Fruit fly (Drosophila melanogaster) whole organism, embryonic: ENCODE measurements around the gene CG31347.

Experiments
- B-H2 ChIP-seq: fragments of 200-800 bp; sonication (Bioruptor generic); optimal IDR thresholded peaks from 2 replicates; lab custom pipeline; 2018; ENCODE audit warnings: missing biosample characterization, mild to moderate bottlenecking, missing genetic modification characterization
- BtbVII ChIP-seq: fragments of 200-800 bp; sonication (Bioruptor generic); optimal IDR thresholded peaks from 3 replicates; lab custom pipeline; 2017; ENCODE audit warnings: missing biosample characterization, mild to moderate bottlenecking, missing genetic modification characterization
- CG10147 ChIP-seq: fragments of 200-800 bp; sonication (Bioruptor generic); optimal IDR thresholded peaks from 2 replicates; lab custom pipeline; 2019; ENCODE audit warnings: missing biosample characterization, mild to moderate bottlenecking, missing genetic modification characterization, moderate library complexity
- CG10267 ChIP-seq: fragments of 200-800 bp; sonication (Bioruptor generic); optimal IDR thresholded peaks from 2 replicates; lab custom pipeline; 2018; ENCODE audit warnings: missing biosample characterization, mild to moderate bottlenecking, missing genetic modification characterization, moderate library complexity
- CG10543 ChIP-seq: fragments of 200-800 bp; sonication (Bioruptor generic); optimal IDR thresholded peaks from 3 replicates; lab custom pipeline; 2017; ENCODE audit warnings: missing biosample characterization, mild to moderate bottlenecking, missing genetic modification characterization, moderate library complexity
- CG10654 ChIP-seq: fragments of 200-800 bp; sonication (Bioruptor generic); optimal IDR thresholded peaks from 2 replicates; lab custom pipeline; 2016; ENCODE audit warnings: missing biosample characterization, missing genetic modification characterization
- CG11504 ChIP-seq: fragments of 200-800 bp; sonication (Bioruptor generic); optimal IDR thresholded peaks from 3 replicates; lab custom pipeline; 2019; ENCODE audit warnings: missing biosample characterization, mild to moderate bottlenecking, missing genetic modification characterization, moderate library complexity
- CG11696 ChIP-seq: fragments of 200-800 bp; sonication (Bioruptor generic); IDR thresholded peaks from 2 replicates; pipeline ENCODE4 v1.3.6; 2022; ENCODE audit warnings: missing biosample characterization, missing genetic modification characterization
- CG18262 ChIP-seq: fragments of 200-800 bp; optimal IDR thresholded peaks from 3 replicates; lab custom pipeline; 2019; ENCODE audit warnings: missing biosample characterization, mild to moderate bottlenecking, missing genetic modification characterization, moderate library complexity
- CG2712 ChIP-seq: fragments of 200-800 bp; optimal IDR thresholded peaks from 3 replicates; lab custom pipeline; 2019; ENCODE audit warnings: missing biosample characterization, mild to moderate bottlenecking, missing genetic modification characterization, moderate library complexity
- CG30403 ChIP-seq: fragments of 200-800 bp; sonication (Bioruptor generic); optimal IDR thresholded peaks from 3 replicates; lab custom pipeline; 2016; ENCODE audit warnings: missing biosample characterization, missing genetic modification characterization
- CG32532 ChIP-seq: fragments of 200-800 bp; sonication (Bioruptor generic); IDR thresholded peaks from 2 replicates; pipeline ENCODE4 v1.3.6; 2022; ENCODE audit warnings: missing biosample characterization, missing genetic modification characterization
- CG32772 ChIP-seq: fragments of 200-800 bp; sonication (Bioruptor generic); IDR thresholded peaks from 2 replicates; pipeline ENCODE4 v1.3.6; 2022; ENCODE audit warnings: missing biosample characterization, missing genetic modification characterization
- CG3281 ChIP-seq: fragments of 200-800 bp; sonication (Bioruptor generic); optimal IDR thresholded peaks from 3 replicates; lab custom pipeline; 2017; ENCODE audit warnings: missing biosample characterization, mild to moderate bottlenecking, missing genetic modification characterization
- CG34376 ChIP-seq: fragments of 200-800 bp; sonication (Bioruptor generic); optimal IDR thresholded peaks from 2 replicates; lab custom pipeline; 2018; ENCODE audit warnings: missing biosample characterization, mild to moderate bottlenecking, missing genetic modification characterization
- CG3726 ChIP-seq: fragments of 200-800 bp; sonication (Bioruptor generic); IDR thresholded peaks from 3 replicates; pipeline ENCODE4, ENCODE4 v1.3.6; 2022; ENCODE audit warnings: missing biosample characterization, missing genetic modification characterization
- CG3995 ChIP-seq: fragments of 200-800 bp; sonication (Bioruptor generic); optimal IDR thresholded peaks from 3 replicates; lab custom pipeline; 2016; ENCODE audit warnings: missing biosample characterization, missing genetic modification characterization
- CG6683 ChIP-seq: fragments of 200-800 bp; sonication (Bioruptor generic); optimal IDR thresholded peaks from 2 replicates; lab custom pipeline; 2017; ENCODE audit warnings: missing biosample characterization, mild to moderate bottlenecking, missing genetic modification characterization, missing genetic modification reagents
- CG6813 ChIP-seq: fragments of 200-800 bp; sonication (Bioruptor generic); optimal IDR thresholded peaks from 2 replicates; lab custom pipeline; 2017; ENCODE audit warnings: missing biosample characterization, missing genetic modification characterization, mild to moderate bottlenecking, moderate library complexity, missing genetic modification reagents
- CG7987 ChIP-seq: fragments of 200-800 bp; sonication (Bioruptor generic); optimal IDR thresholded peaks from 2 replicates; lab custom pipeline; 2018; ENCODE audit warnings: missing biosample characterization, mild to moderate bottlenecking, missing genetic modification characterization, moderate library complexity
- CG8478 ChIP-seq: fragments of >200 bp; optimal IDR thresholded peaks from 2 replicates; lab custom pipeline; 2018
- D19A ChIP-seq: fragments of 200-800 bp; optimal IDR thresholded peaks from 3 replicates; lab custom pipeline; 2019; ENCODE audit warnings: missing biosample characterization, mild to moderate bottlenecking, missing genetic modification characterization, moderate library complexity
- Drgx ChIP-seq: fragments of 200-800 bp; sonication (Bioruptor generic); IDR thresholded peaks from 2 replicates; pipeline ENCODE4 v1.3.6; 2022; ENCODE audit warnings: missing biosample characterization, missing genetic modification characterization
- Fer3 ChIP-seq: fragments of 200-800 bp; sonication (Bioruptor generic); optimal IDR thresholded peaks from 2 replicates; lab custom pipeline; 2018; ENCODE audit warnings: missing biosample characterization, mild to moderate bottlenecking, missing genetic modification characterization, moderate library complexity
- GATAe ChIP-seq: fragments of 200-800 bp; sonication (Bioruptor generic); conservative IDR thresholded peaks from 2 replicates; pipeline ENCODE4 v1.3.6; 2022; ENCODE audit warnings: missing biosample characterization, missing genetic modification characterization
- H2.0 ChIP-seq: fragments of 200-800 bp; sonication (Bioruptor generic); IDR thresholded peaks from 2 replicates; pipeline ENCODE4 v1.3.6; 2022; ENCODE audit warnings: missing biosample characterization, missing genetic modification characterization
- HmgZ ChIP-seq: fragments of 200-800 bp; sonication (Bioruptor generic); optimal IDR thresholded peaks from 2 replicates; lab custom pipeline; 2018; ENCODE audit warnings: missing biosample characterization, mild to moderate bottlenecking, missing genetic modification characterization
- Hmr ChIP-seq: fragments of 200-800 bp; sonication (Bioruptor generic); optimal IDR thresholded peaks from 3 replicates; lab custom pipeline; 2017; ENCODE audit warnings: mild to moderate bottlenecking, missing biosample characterization, missing genetic modification reagents, missing genetic modification characterization
- Med ChIP-seq: fragments of 200-800 bp; sonication (Bioruptor generic); peaks from one replicate; lab custom pipeline; 2016; ENCODE audit warnings: missing biosample characterization, missing genetic modification characterization, mild to moderate bottlenecking, inconsistent platforms, moderate library complexity
- PHDP ChIP-seq: fragments of 200-800 bp; sonication (Bioruptor generic); optimal IDR thresholded peaks from 3 replicates; lab custom pipeline; 2018; ENCODE audit warnings: missing biosample characterization, mild to moderate bottlenecking, missing genetic modification characterization, moderate library complexity
- az2 ChIP-seq: fragments of 200-800 bp; sonication (Bioruptor generic); optimal IDR thresholded peaks from 3 replicates; lab custom pipeline; 2016; ENCODE audit warnings: missing biosample characterization, missing genetic modification characterization
- bab2 ChIP-seq: fragments of 200-800 bp; sonication (Bioruptor generic); optimal IDR thresholded peaks from 2 replicates; lab custom pipeline; 2016; ENCODE audit warnings: missing biosample characterization, missing genetic modification characterization
- chif ChIP-seq, 2 experiments: fragments of 200-800 bp; sonication (Bioruptor generic); optimal IDR thresholded peaks; 3 replicates each; lab custom pipeline; 2016; ENCODE audit warnings: missing biosample characterization in 2 of 2, missing genetic modification characterization in 2 of 2
- crp ChIP-seq, 2 experiments: fragments of 200-800 bp; sonication (Bioruptor generic); optimal IDR thresholded peaks; 2 replicates in 1 of 2; 3 replicates in 1 of 2; lab custom pipeline; 2017; ENCODE audit warnings: missing biosample characterization in 2 of 2, missing genetic modification characterization in 2 of 2, mild to moderate bottlenecking in 1 of 2, moderate library complexity in 1 of 2
- cwo ChIP-seq: fragments of 200-800 bp; sonication (Bioruptor generic); optimal IDR thresholded peaks from 3 replicates; lab custom pipeline; 2017; ENCODE audit warnings: missing biosample characterization, missing genetic modification characterization, mild to moderate bottlenecking, moderate library complexity, missing genetic modification reagents
- dati ChIP-seq: fragments of 200-800 bp; sonication (Bioruptor generic); IDR thresholded peaks from 2 replicates; pipeline ENCODE4 v1.3.6; 2022; ENCODE audit warnings: missing biosample characterization, missing genetic modification characterization
- dmrt11E ChIP-seq: fragments of 200-800 bp; sonication (Bioruptor generic); optimal IDR thresholded peaks from 3 replicates; lab custom pipeline; 2018; ENCODE audit warnings: missing biosample characterization, mild to moderate bottlenecking, missing genetic modification characterization, moderate library complexity
- exex ChIP-seq: fragments of 200-800 bp; sonication (Bioruptor generic); optimal IDR thresholded peaks from 4 replicates; lab custom pipeline; 2018; ENCODE audit warnings: missing biosample characterization, mild to moderate bottlenecking, missing genetic modification characterization, moderate library complexity
- lov ChIP-seq, 2 experiments: fragments of 200-800 bp in 1 of 2; fragments of >200 bp in 1 of 2; sonication (Bioruptor generic) in 1 of 2; IDR thresholded peaks in 1 of 2; optimal IDR thresholded peaks in 1 of 2; 2 replicates in 1 of 2; 3 replicates in 1 of 2; pipeline versions ENCODE4 v1.3.6 to Lab custom; 2017 to 2022; ENCODE audit warnings: missing biosample characterization in 1 of 2, missing genetic modification characterization in 1 of 2
- ro ChIP-seq: fragments of 200-800 bp; sonication (Bioruptor generic); IDR thresholded peaks from 2 replicates; pipeline ENCODE4 v1.3.6; 2022; ENCODE audit warnings: missing biosample characterization, missing genetic modification characterization
- sd ChIP-seq: fragments of 200-800 bp; sonication (Bioruptor generic); optimal IDR thresholded peaks from 3 replicates; lab custom pipeline; 2018; ENCODE audit warnings: missing biosample characterization, mild to moderate bottlenecking, missing genetic modification characterization, moderate library complexity
- sens ChIP-seq: fragments of 200-800 bp; sonication (Bioruptor generic); peaks from one replicate; lab custom pipeline; 2016; ENCODE audit warnings: missing biosample characterization, missing genetic modification characterization
- sug ChIP-seq: fragments of 200-800 bp; optimal IDR thresholded peaks from 2 replicates; lab custom pipeline; 2019; ENCODE audit warnings: missing biosample characterization, mild to moderate bottlenecking, missing genetic modification characterization, moderate library complexity
- vfl ChIP-seq: fragments of 200-800 bp; sonication (Bioruptor generic); optimal IDR thresholded peaks from 2 replicates; lab custom pipeline; 2016; ENCODE audit warnings: missing biosample characterization, missing genetic modification characterization
- wdn ChIP-seq: fragments of 200-800 bp; sonication (Bioruptor generic); IDR thresholded peaks from 2 replicates; pipeline ENCODE4 v1.3.6; 2022; ENCODE audit warnings: missing biosample characterization, missing genetic modification characterization
- yki ChIP-seq: fragments of >200 bp; optimal IDR thresholded peaks from 3 replicates; lab custom pipeline; 2018
- zf30C ChIP-seq: fragments of 200-800 bp; sonication (Bioruptor generic); optimal IDR thresholded peaks from 3 replicates; lab custom pipeline; 2018; ENCODE audit warnings: missing biosample characterization, mild to moderate bottlenecking, missing genetic modification characterization

The CG31347 gene

DNA sequence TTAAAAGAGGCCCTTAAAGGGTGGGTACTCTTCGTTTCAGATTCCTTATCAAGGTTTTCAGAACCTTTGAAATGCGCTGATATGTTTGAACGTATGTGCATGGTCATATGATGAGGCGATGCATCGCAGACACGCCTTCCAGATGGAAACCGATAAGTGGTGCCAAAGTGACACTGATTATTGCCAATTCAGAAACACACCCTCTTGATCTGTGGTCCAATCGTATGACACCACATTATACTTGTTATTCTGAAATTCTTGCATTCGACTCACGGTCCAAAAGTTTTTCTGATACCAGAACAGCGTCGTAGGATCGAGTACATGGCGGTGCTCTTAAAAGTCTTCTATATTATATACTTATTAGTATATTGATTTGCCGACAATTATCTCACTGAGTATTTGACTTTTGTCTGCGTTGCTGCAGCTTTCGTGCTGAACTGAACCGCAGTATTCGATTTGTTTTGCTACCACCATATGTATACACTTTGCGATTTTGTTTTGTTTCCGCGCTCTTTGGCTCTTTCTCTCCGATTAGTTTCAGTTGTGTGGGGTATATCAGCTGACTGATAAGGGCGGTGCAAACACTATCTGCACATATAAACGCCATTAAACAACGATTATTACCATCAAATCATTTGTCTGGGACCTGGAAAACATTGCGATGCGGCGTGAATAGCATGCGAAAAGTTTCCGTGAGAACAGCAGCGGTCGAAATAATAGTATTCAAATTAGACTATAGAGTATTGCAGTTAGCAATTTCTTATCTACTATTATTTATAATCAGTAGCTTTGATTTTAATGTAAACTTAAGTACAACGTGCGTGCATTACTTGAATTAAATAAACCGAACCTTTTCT lies 28.2 kb upstream of the CG31347 start (continued):
- peak in 1 of 2 experiments; percentile 0 for TF ChIP-seq crp (GFP tag; optimal IDR thresholded peaks at IDR 0.05; lab: Kevin White, UChicago)
- no peak for TF ChIP-seq bab2 (GFP tag; lab: Kevin White, UChicago)
- TF ChIP-seq Hmr (GFP tag; lab: Kevin White, UChicago) = peak; percentile 10
- TF ChIP-seq Fer3 (tag; lab: Kevin White, UChicago) = peak; percentile 6
- TF ChIP-seq H2.0 (GFP tag; lab: Robert Waterston, UW) = no peak
- TF ChIP-seq dati (GFP tag; lab: Robert Waterston, UW) = no peak
- TF ChIP-seq D19A = peak; percentile 5
- no peak for TF ChIP-seq CG3995 (GFP tag; lab: Kevin White, UChicago)
- 0 out of 2 replicates have a peak, but pooled peaks have one; percentile 5 for TF ChIP-seq Drgx (GFP tag; lab: Robert Waterston, UW)
- peak; percentile 23 for TF ChIP-seq CG3281
- TF ChIP-seq CG30403 (GFP tag; lab: Kevin White, UChicago) = peak; percentile 1
- peak; percentile 15 for TF ChIP-seq HmgZ
- peak; percentile 98 for TF ChIP-seq exex
- TF ChIP-seq BtbVII (GFP tag; lab: Kevin White, UChicago) = peak; percentile 8
- no peak for TF ChIP-seq yki
- TF ChIP-seq sug (tag; lab: Kevin White, UChicago) = peak; percentile 80
- peak; percentile 50 for TF ChIP-seq CG7987
- TF ChIP-seq sens = peak; percentile 3
- TF ChIP-seq CG6683 (GFP tag; lab: Kevin White, UChicago) = no peak
- no peak for TF ChIP-seq az2 (GFP tag; lab: Kevin White, UChicago)
- TF ChIP-seq zf30C (GFP tag; lab: Kevin White, UChicago) = no peak
- TF ChIP-seq Med (GFP tag; lab: Kevin White, UChicago) = peak; percentile 62
- TF ChIP-seq CG32772 (GFP tag; lab: Robert Waterston, UW) = no peak
- peak; percentile 22 for TF ChIP-seq cwo (GFP tag; lab: Kevin White, UChicago)
- TF ChIP-seq GATAe (GFP tag; lab: Robert Waterston, UW) = 0 out of 2 replicates have a peak, but pooled peaks have one; percentile 41
- no peak for TF ChIP-seq ro (GFP tag; lab: Robert Waterston, UW)
- no peak for TF ChIP-seq CG10654 (GFP tag; lab: Kevin White, UChicago)
- 0 out of 2 replicates have a peak, but pooled peaks have one; percentile 11 for TF ChIP-seq CG11696
- no peak for TF ChIP-seq vfl
- TF ChIP-seq chif (GFP tag; optimal IDR thresholded peaks at IDR 0.05; lab: Kevin White, UChicago) = no peak
- no peak for TF ChIP-seq dmrt11E (tag; lab: Kevin White, UChicago)
- peak; percentile 6 for TF ChIP-seq PHDP
- TF ChIP-seq CG32532 (GFP tag; lab: Robert Waterston, UW) = 0 out of 2 replicates have a peak, but pooled peaks have one; percentile 24
- TF ChIP-seq, all 482 proteins: peak for 29

dm6 chr3R:12719627-12720343 lies 27.4 kb upstream of the CG31347 start:
- TF ChIP-seq lov (optimal IDR thresholded peaks at IDR 0.05; lab: Kevin White, UChicago) = no peak
- 0 out of 3 replicates have a peak, but pooled peaks have one; percentile 17 for TF ChIP-seq lov (GFP tag; IDR thresholded peaks at IDR 0.05; lab: Robert Waterston, UW)
- no peak for TF ChIP-seq wdn
- TF ChIP-seq CG8478 (lab: Kevin White, UChicago) = no peak
- TF ChIP-seq PHDP = peak; percentile 35
- TF ChIP-seq CG10543 (GFP tag; lab: Kevin White, UChicago) = peak; percentile 74
- TF ChIP-seq CG10267 = peak; percentile 27
- peak; percentile 51 for TF ChIP-seq CG6813 (GFP tag; lab: Kevin White, UChicago)
- TF ChIP-seq HmgZ = peak; percentile 16
- peak; percentile 69 for TF ChIP-seq CG2712 (tag; lab: Kevin White, UChicago)
- peak; percentile 63 for TF ChIP-seq CG11504 (tag; lab: Kevin White, UChicago)
- peak; percentile 38 for TF ChIP-seq sd (tag; lab: Kevin White, UChicago)
- peak; percentile 51 for TF ChIP-seq CG10147 (GFP tag; lab: Kevin White, UChicago)
- peak; percentile 57 for TF ChIP-seq CG18262 (tag; lab: Kevin White, UChicago)
- TF ChIP-seq BtbVII (GFP tag; lab: Kevin White, UChicago) = peak; percentile 36
- TF ChIP-seq CG3726 (GFP tag; lab: Robert Waterston, UW) = no peak
- peak; percentile 9 for TF ChIP-seq B-H2 (GFP tag; lab: Kevin White, UChicago)
- peak; percentile 68 for TF ChIP-seq CG34376 (GFP tag; lab: Kevin White, UChicago)
